Worm (Caenorhabditis elegans): ENCODE data around the gene T04F8.7.

The T04F8.7 gene

ce11 chrX:11647165-11647564, 33.6 kb downstream of the T04F8.7 start, which contains the start of gene T04F8.8:
Gene T04F8.8 (plus strand): TSS chrX:11647465.
- peak; percentile 19 for TF ChIP-seq nhr-23 (tag; optimal IDR thresholded peaks at IDR 0.05)
- TF ChIP-seq egl-5 (tag; optimal IDR thresholded peaks at IDR 0.05): no peak
- no peak for TF ChIP-seq nhr-67 (tag; optimal IDR thresholded peaks at IDR 0.05)

ce11 chrX:11645517-11645916, 35.3 kb downstream of the T04F8.7 start:
- TF ChIP-seq aly-2 (tag; optimal IDR thresholded peaks at IDR 0.05): no peak
- no peak for TF ChIP-seq fos-1 (tag; optimal IDR thresholded peaks at IDR 0.05)
- TF ChIP-seq mdl-1 (tag; optimal IDR thresholded peaks at IDR 0.05): no peak
- TF ChIP-seq nhr-11 (tag; optimal IDR thresholded peaks at IDR 0.05): no peak
- TF ChIP-seq nhr-28 (tag; optimal IDR thresholded peaks at IDR 0.05): no peak
- no peak for TF ChIP-seq fkh-10 (GFP tag; optimal IDR thresholded peaks at IDR 0.05)
- peak; percentile 42 for TF ChIP-seq elt-2 (tag; optimal IDR thresholded peaks at IDR 0.05)
- TF ChIP-seq elt-3 (tag; optimal IDR thresholded peaks at IDR 0.05): no peak
- TF ChIP-seq tbx-2 (tag; optimal IDR thresholded peaks at IDR 0.05): peak; percentile 5
- TF ChIP-seq nhr-77 (tag; optimal IDR thresholded peaks at IDR 0.05): no peak
- no peak for TF ChIP-seq ceh-16 (tag; optimal IDR thresholded peaks at IDR 0.05)
- no peak for TF ChIP-seq ceh-82 (tag; optimal IDR thresholded peaks at IDR 0.05)
- TF ChIP-seq nhr-67 (tag; optimal IDR thresholded peaks at IDR 0.05): no peak
- TF ChIP-seq mml-1 (tag; optimal IDR thresholded peaks at IDR 0.05): no peak
- peak; percentile 64 for TF ChIP-seq nhr-43 (tag; optimal IDR thresholded peaks at IDR 0.05; ENCODE audit: poor library complexity, severe bottlenecking)
- TF ChIP-seq nhr-23 (tag; optimal IDR thresholded peaks at IDR 0.05): peak; percentile 50
- TF ChIP-seq nhr-25 (tag; optimal IDR thresholded peaks at IDR 0.05): no peak
- TF ChIP-seq ama-1 (optimal IDR thresholded peaks at IDR 0.05): no peak
- no peak for TF ChIP-seq snpc-4 (tag; optimal IDR thresholded peaks at IDR 0.05)
- no peak for TF ChIP-seq ztf-11 (tag; optimal IDR thresholded peaks at IDR 0.05)
- TF ChIP-seq nfya-1 (tag; optimal IDR thresholded peaks at IDR 0.05; ENCODE audit: insufficient read depth): no peak
- TF ChIP-seq nhr-237 (tag; optimal IDR thresholded peaks at IDR 0.05): no peak
- no peak for TF ChIP-seq ceh-9 (tag; optimal IDR thresholded peaks at IDR 0.05)
- TF ChIP-seq egl-5 (tag; optimal IDR thresholded peaks at IDR 0.05): no peak
- no peak for TF ChIP-seq pqm-1 (tag; optimal IDR thresholded peaks at IDR 0.05)
- TF ChIP-seq hmg-11 (tag; optimal IDR thresholded peaks at IDR 0.05): peak; percentile 12
- no peak for TF ChIP-seq daf-12 (tag; optimal IDR thresholded peaks at IDR 0.05)
- no peak for TF ChIP-seq unc-62 (GFP tag; optimal IDR thresholded peaks at IDR 0.05)

- TF ChIP-seq lsy-12 (tag; optimal IDR thresholded peaks at IDR 0.05) (peak; percentile 85), nhr-43 (tag; optimal IDR thresholded peaks at IDR 0.05; ENCODE audit: poor library complexity, severe bottlenecking) (peak; percentile 50), tbx-2 (tag; optimal IDR thresholded peaks at IDR 0.05) (peak; percentile 39), R02D3.7 (tag; optimal IDR thresholded peaks at IDR 0.05) (peak; percentile 7), lin-39 (tag; optimal IDR thresholded peaks at IDR 0.05) (peak; percentile 60), nfya-1 (tag; optimal IDR thresholded peaks at IDR 0.05; ENCODE audit: insufficient read depth) (peak; percentile 33), elt-1 (tag; optimal IDR thresholded peaks at IDR 0.05) (peak; percentile 5), hmg-11 (tag; optimal IDR thresholded peaks at IDR 0.05) (peak; percentile 47), snpc-4 (tag; optimal IDR thresholded peaks at IDR 0.05) (peak; percentile 22), nhr-25 (tag; optimal IDR thresholded peaks at IDR 0.05) (peak; percentile 77)
Measured at ce11 chrX:11643767-11644235, 37.0 kb downstream of the T04F8.7 start, which contains the start of gene sto-4. Gene sto-4 (plus strand): TSS chrX:11644126.

- TF ChIP-seq tbx-2 (tag; optimal IDR thresholded peaks at IDR 0.05) (no peak), ztf-11 (tag; optimal IDR thresholded peaks at IDR 0.05) (no peak), nhr-12 (tag; optimal IDR thresholded peaks at IDR 0.05) (no peak), ceh-9 (tag; optimal IDR thresholded peaks at IDR 0.05) (no peak), ceh-28 (tag; optimal IDR thresholded peaks at IDR 0.05) (no peak), snpc-4 (tag; optimal IDR thresholded peaks at IDR 0.05) (no peak), eor-1 (tag; optimal IDR thresholded peaks at IDR 0.05) (no peak), hmg-11 (tag; optimal IDR thresholded peaks at IDR 0.05) (no peak), elt-1 (tag; optimal IDR thresholded peaks at IDR 0.05) (no peak), zag-1 (tag; optimal IDR thresholded peaks at IDR 0.05) (no peak), sea-2 (GFP tag; optimal IDR thresholded peaks at IDR 0.05) (no peak)
Measured at ce11 chrX:11641562-11641961, 39.2 kb downstream of the T04F8.7 start.

Measured in whole organism, L3 larva.